Fruit fly (Drosophila melanogaster) whole organism, wandering third instar larva: ENCODE measurements around the gene Unr.

ENCODE experiments used
- Abd-B ChIP-seq: fragments of >200 bp; optimal IDR thresholded peaks from 2 replicates; lab custom pipeline; 2017; ENCODE audit warnings: missing biosample characterization, missing genetic modification characterization
- CG32264 ChIP-seq: fragments of 200-800 bp; sonication (Bioruptor generic); optimal IDR thresholded peaks from 2 replicates; lab custom pipeline; 2016; ENCODE audit warnings: missing biosample characterization, missing genetic modification characterization
- CG9705 ChIP-seq: fragments of 200-800 bp; sonication (Bioruptor generic); optimal IDR thresholded peaks from 2 replicates; lab custom pipeline; 2018; ENCODE audit warnings: missing biosample characterization, mild to moderate bottlenecking, missing genetic modification characterization
- CrebA ChIP-seq: fragments of 200-800 bp; sonication (Bioruptor generic); optimal IDR thresholded peaks from 2 replicates; lab custom pipeline; 2016; ENCODE audit warnings: missing biosample characterization, mild to moderate bottlenecking, missing genetic modification characterization, borderline replicate concordance
- Dfd ChIP-seq: fragments of >200 bp; optimal IDR thresholded peaks from 2 replicates; lab custom pipeline; 2017; ENCODE audit warnings: missing biosample characterization, missing genetic modification characterization
- Dif ChIP-seq: fragments of 200-275, 200-300 bp; sonication (Bioruptor generic); optimal IDR thresholded peaks from 2 replicates; lab custom pipeline; 2018; ENCODE audit warnings: missing biosample characterization, missing genetic modification characterization; ENCODE audit not compliant: partially characterized antibody
- GATAd ChIP-seq: sonication (Bioruptor generic); optimal IDR thresholded peaks from 2 replicates; lab custom pipeline; 2016; ENCODE audit warnings: missing biosample characterization, missing genetic modification characterization
- HLH106 ChIP-seq: fragments of 200-800 bp; optimal IDR thresholded peaks from 3 replicates; lab custom pipeline; 2019; ENCODE audit warnings: missing biosample characterization, mild to moderate bottlenecking, missing genetic modification characterization, moderate library complexity
- Hnf4 ChIP-seq: fragments of 200-800 bp; sonication (Bioruptor generic); optimal IDR thresholded peaks from 2 replicates; lab custom pipeline; 2016; ENCODE audit warnings: missing biosample characterization, mild to moderate bottlenecking, missing genetic modification characterization
- Hr78 ChIP-seq: fragments of >200 bp; optimal IDR thresholded peaks from 2 replicates; lab custom pipeline; 2017; ENCODE audit warnings: missing biosample characterization, missing genetic modification characterization
- Hr83 ChIP-seq: fragments of 200-300 bp; sonication (Bioruptor generic); optimal IDR thresholded peaks from 2 replicates; lab custom pipeline; 2016; ENCODE audit warnings: missing biosample characterization, mild to moderate bottlenecking, missing genetic modification characterization, moderate library complexity; ENCODE audit not compliant: poor library complexity, severe bottlenecking
- Jra ChIP-seq: sonication (Bioruptor generic); optimal IDR thresholded peaks from 2 replicates; lab custom pipeline; 2016; ENCODE audit warnings: missing biosample characterization, missing genetic modification characterization
- Mio ChIP-seq: sonication (Bioruptor generic); optimal IDR thresholded peaks from 2 replicates; lab custom pipeline; 2016; ENCODE audit warnings: missing biosample characterization, missing genetic modification characterization
- Myc ChIP-seq: fragments of >200 bp; optimal IDR thresholded peaks from 2 replicates; lab custom pipeline; 2017
- N ChIP-seq: fragments of >200 bp; optimal IDR thresholded peaks from 2 replicates; lab custom pipeline; 2018; ENCODE audit warnings: missing biosample characterization, missing external identifiers, missing genetic modification characterization
- OdsH ChIP-seq: fragments of 200-800 bp; sonication (Bioruptor generic); optimal IDR thresholded peaks from 2 replicates; lab custom pipeline; 2016; ENCODE audit warnings: missing biosample characterization, mild to moderate bottlenecking, missing genetic modification characterization
- Rel ChIP-seq, 2 experiments: fragments of 200-800 bp; sonication (Bioruptor generic) in 1 of 2; optimal IDR thresholded peaks; 2 replicates in 1 of 2; 3 replicates in 1 of 2; lab custom pipeline; 2016 to 2019; ENCODE audit warnings: mild to moderate bottlenecking in 2 of 2, missing biosample characterization in 2 of 2, missing genetic modification characterization in 2 of 2, moderate library complexity in 1 of 2
- Sp1 ChIP-seq: fragments of 200-800 bp; sonication (Bioruptor generic); optimal IDR thresholded peaks from 3 replicates; lab custom pipeline; 2019; ENCODE audit warnings: missing biosample characterization, mild to moderate bottlenecking, missing genetic modification characterization, moderate library complexity
- Vsx2 ChIP-seq: fragments of 200-300, 225-300 bp; sonication (Bioruptor generic); optimal IDR thresholded peaks from 2 replicates; lab custom pipeline; 2018; ENCODE audit warnings: missing biosample characterization, missing genetic modification characterization; ENCODE audit not compliant: partially characterized antibody
- br ChIP-seq: fragments of 200-800 bp; sonication (Bioruptor generic); optimal IDR thresholded peaks from 2 replicates; lab custom pipeline; 2016; ENCODE audit warnings: missing biosample characterization, missing genetic modification characterization
- brk ChIP-seq: fragments of 200-800 bp; sonication (Bioruptor generic); optimal IDR thresholded peaks from 2 replicates; lab custom pipeline; 2016; ENCODE audit warnings: missing biosample characterization, mild to moderate bottlenecking, missing genetic modification characterization
- dl ChIP-seq, 2 experiments: fragments of 175-275, 200-275 bp in 1 of 2; fragments of 200-275 bp in 1 of 2; sonication (Bioruptor generic); optimal IDR thresholded peaks; lab custom pipeline; 2018; ENCODE audit warnings: mild to moderate bottlenecking in 2 of 2, missing biosample characterization in 2 of 2, missing genetic modification characterization in 2 of 2, moderate library complexity in 2 of 2; ENCODE audit not compliant: partially characterized antibody in 2 of 2, insufficient read depth in 1 of 2
- dmrt93B ChIP-seq: fragments of 200-800 bp; sonication (Bioruptor generic); optimal IDR thresholded peaks from 2 replicates; lab custom pipeline; 2018; ENCODE audit warnings: missing biosample characterization, mild to moderate bottlenecking, missing genetic modification characterization
- dsf ChIP-seq: sonication (Bioruptor generic); optimal IDR thresholded peaks from 2 replicates; lab custom pipeline; 2016; ENCODE audit warnings: missing biosample characterization, missing genetic modification characterization, borderline replicate concordance
- ey ChIP-seq: fragments of 200-800 bp; sonication (Bioruptor generic); optimal IDR thresholded peaks from 2 replicates; lab custom pipeline; 2016; ENCODE audit warnings: missing biosample characterization, missing genetic modification characterization
- foxo ChIP-seq, 2 experiments: fragments of 200-800 bp; sonication (Bioruptor generic); optimal IDR thresholded peaks; 2 replicates in 1 of 2; 3 replicates in 1 of 2; lab custom pipeline; 2016 to 2017; ENCODE audit warnings: missing biosample characterization in 2 of 2, missing genetic modification characterization in 2 of 2
- fru ChIP-seq: fragments of 200-800 bp; sonication (Bioruptor generic); optimal IDR thresholded peaks from 3 replicates; lab custom pipeline; 2016; ENCODE audit warnings: missing biosample characterization, mild to moderate bottlenecking, missing genetic modification characterization
- h ChIP-seq: fragments of 200-800 bp; sonication (Bioruptor generic); optimal IDR thresholded peaks from 3 replicates; lab custom pipeline; 2016; ENCODE audit warnings: missing biosample characterization, mild to moderate bottlenecking, missing genetic modification characterization
- jim ChIP-seq: fragments of 175-275, 200-325 bp; sonication (Bioruptor generic); optimal IDR thresholded peaks from 2 replicates; lab custom pipeline; 2016; ENCODE audit warnings: missing biosample characterization, mild to moderate bottlenecking, missing genetic modification characterization
- lola ChIP-seq: fragments of >200 bp; optimal IDR thresholded peaks from 2 replicates; lab custom pipeline; 2017; ENCODE audit warnings: missing biosample characterization, missing genetic modification characterization
- pan ChIP-seq: fragments of >200 bp; optimal IDR thresholded peaks from 2 replicates; lab custom pipeline; 2017
- psq ChIP-seq: fragments of 200-800 bp; sonication (Bioruptor generic); optimal IDR thresholded peaks from 3 replicates; lab custom pipeline; 2017; ENCODE audit warnings: missing biosample characterization, mild to moderate bottlenecking, missing genetic modification characterization, moderate library complexity
- rgr ChIP-seq: fragments of 200-800 bp; sonication (Bioruptor generic); optimal IDR thresholded peaks from 3 replicates; lab custom pipeline; 2016; ENCODE audit warnings: missing biosample characterization, mild to moderate bottlenecking, missing genetic modification characterization
- sage ChIP-seq: fragments of 200-800 bp; sonication (Bioruptor generic); optimal IDR thresholded peaks from 2 replicates; lab custom pipeline; 2016; ENCODE audit warnings: missing biosample characterization, mild to moderate bottlenecking, missing genetic modification characterization
- sv ChIP-seq: fragments of 200-800 bp; sonication (Bioruptor generic); optimal IDR thresholded peaks from 3 replicates; lab custom pipeline; 2016; ENCODE audit warnings: missing biosample characterization, missing genetic modification characterization
- tai ChIP-seq: sonication (Bioruptor generic); optimal IDR thresholded peaks from 2 replicates; lab custom pipeline; 2016; ENCODE audit warnings: missing biosample characterization, missing genetic modification characterization
- usp ChIP-seq: fragments of >200 bp; optimal IDR thresholded peaks from 2 replicates; lab custom pipeline; 2017; ENCODE audit warnings: missing biosample characterization, missing genetic modification characterization
- woc ChIP-seq: sonication (Bioruptor generic); optimal IDR thresholded peaks from 2 replicates; lab custom pipeline; 2016; ENCODE audit warnings: missing biosample characterization, mild to moderate bottlenecking, missing genetic modification characterization

The Unr gene

dm6 chr3L:8461229-8462004, 19.2 kb upstream of the Unr start:
- TF ChIP-seq ey (GFP tag; lab: Kevin White, UChicago) (no peak), lola (GFP tag; lab: Kevin White, UChicago) (no peak), h (GFP tag; lab: Kevin White, UChicago) (peak; percentile 25), N (GFP tag; lab: Kevin White, UChicago) (no peak), psq (peak; percentile 0)

dm6 chr3L:8460050-8460878, 18.1 kb upstream of the Unr start:
- TF ChIP-seq ey (GFP tag; lab: Kevin White, UChicago) (no peak), foxo (GFP tag; optimal IDR thresholded peaks at IDR 0.05; lab: Kevin White, UChicago) (peak in 1 of 2 experiments; percentile 34), lola (GFP tag; lab: Kevin White, UChicago) (no peak), rgr (GFP tag; lab: Kevin White, UChicago) (peak; percentile 22), Hnf4 (GFP tag; lab: Kevin White, UChicago) (no peak), Mio (GFP tag; lab: Kevin White, UChicago) (no peak), br (GFP tag; lab: Kevin White, UChicago) (peak; percentile 21), h (GFP tag; lab: Kevin White, UChicago) (peak; percentile 19), CG32264 (GFP tag; lab: Kevin White, UChicago) (no peak), Abd-B (no peak), Sp1 (no peak), Dfd (GFP tag; lab: Kevin White, UChicago) (no peak), HLH106 (tag; lab: Kevin White, UChicago) (peak; percentile 10), dmrt93B (GFP tag; lab: Kevin White, UChicago) (peak; percentile 34), Rel (GFP tag; optimal IDR thresholded peaks at IDR 0.05; lab: Kevin White, UChicago) (no peak), Rel (tag; optimal IDR thresholded peaks at IDR 0.05; lab: Kevin White, UChicago) (peak; percentile 31), Hr83 (GFP tag; lab: Kevin White, UChicago) (peak; percentile 10), Myc (lab: Kevin White, UChicago) (no peak), GATAd (GFP tag; lab: Kevin White, UChicago) (no peak), CrebA (no peak), sv (GFP tag; lab: Kevin White, UChicago) (no peak), OdsH (GFP tag; lab: Kevin White, UChicago) (no peak), Jra (GFP tag; lab: Kevin White, UChicago) (no peak), sage (GFP tag; lab: Kevin White, UChicago) (no peak), jim (GFP tag; lab: Kevin White, UChicago) (no peak), woc (peak; percentile 56), N (GFP tag; lab: Kevin White, UChicago) (no peak), Hr78 (GFP tag; lab: Kevin White, UChicago) (no peak), dl (GFP tag; optimal IDR thresholded peaks at IDR 0.05; lab: Kevin White, UChicago; ENCODE audit: insufficient read depth in 1 of 2, partially characterized antibody in 2 of 2) (no peak), tai (GFP tag; lab: Kevin White, UChicago) (no peak), Dif (GFP tag; lab: Kevin White, UChicago) (no peak), dsf (GFP tag; lab: Kevin White, UChicago) (no peak), Vsx2 (GFP tag; lab: Kevin White, UChicago) (no peak), fru (GFP tag; lab: Kevin White, UChicago) (no peak), pan (lab: Kevin White, UChicago) (no peak), psq (peak; percentile 16), usp (GFP tag; lab: Kevin White, UChicago) (no peak), brk (GFP tag; lab: Kevin White, UChicago) (no peak), CG9705 (GFP tag; lab: Kevin White, UChicago) (no peak)
